Worm (Caenorhabditis elegans): Measurements from ENCODE around the gene F49F1.17.

ce11 chrIV:4167296-4167695, 31.7 kb upstream of the F49F1.17 start:
- TF ChIP-seq jun-1 (tag; optimal IDR thresholded peaks at IDR 0.05), result no peak
- no peak for TF ChIP-seq ama-1 (optimal IDR thresholded peaks at IDR 0.05)
- no peak for TF ChIP-seq nhr-28 (tag; optimal IDR thresholded peaks at IDR 0.05)
- TF ChIP-seq pqm-1 (tag; optimal IDR thresholded peaks at IDR 0.05), result no peak
- TF ChIP-seq sdz-12 (GFP tag; optimal IDR thresholded peaks at IDR 0.05), result no peak
- TF ChIP-seq dpl-1 (GFP tag; optimal IDR thresholded peaks at IDR 0.05), result no peak
- TF ChIP-seq tag-97 (GFP tag; IDR thresholded peaks at IDR 0.05), result no peak
- no peak for TF ChIP-seq ces-1 (GFP tag; optimal IDR thresholded peaks at IDR 0.05)
- no peak for TF ChIP-seq saeg-2 (GFP tag; IDR thresholded peaks at IDR 0.05)
- TF ChIP-seq unc-62 (GFP tag; optimal IDR thresholded peaks at IDR 0.05 in 1 of 2), result no peak
- no peak for TF ChIP-seq unc-62 (tag; optimal IDR thresholded peaks at IDR 0.05)
- TF ChIP-seq lin-13 (GFP tag; optimal IDR thresholded peaks at IDR 0.05), result no peak
- no peak for TF ChIP-seq ztf-11 (tag; optimal IDR thresholded peaks at IDR 0.05)
